Fruit fly (Drosophila melanogaster) S2 (cell line): ENCODE data around the gene Nprl3.

Source experiments
- CG8478 ChIP-seq: fragments of >200 bp; optimal IDR thresholded peaks from 2 replicates; lab custom pipeline; 2018
- CTCF ChIP-seq, 2 experiments: fragments of >200 bp; optimal IDR thresholded peaks; 2 replicates each; lab custom pipeline; 2018

DNA sequence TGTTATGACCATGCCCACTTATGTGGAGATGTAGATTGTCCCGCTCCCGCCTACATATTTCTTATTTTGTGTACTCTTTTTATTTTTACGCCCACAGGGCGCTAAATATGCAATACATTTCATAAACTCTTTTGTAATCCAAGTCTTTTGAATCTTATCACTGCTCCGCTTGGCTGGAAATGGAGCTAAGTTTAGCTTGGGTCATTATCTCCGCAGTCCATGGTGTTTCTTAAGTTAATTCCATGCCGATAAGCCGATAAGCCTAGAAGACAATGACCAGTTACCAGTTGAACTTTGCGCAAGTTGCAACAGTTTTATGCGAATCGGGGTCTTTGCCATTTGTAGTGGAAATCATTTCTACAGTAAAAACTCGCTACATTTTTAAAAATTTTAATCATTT is 5.2 kb downstream of the Nprl3 start:
- TF ChIP-seq CG8478 (no peak), CTCF (optimal IDR thresholded peaks at IDR 0.05; lab: Kevin White, UChicago) (no peak)
